Fruit fly (Drosophila melanogaster) whole organism, adult: ENCODE data around the gene Ac78C.

Experiments used
- CG12768 ChIP-seq: fragments of 200-800 bp; sonication (Bioruptor generic); optimal IDR thresholded peaks from 2 replicates; lab custom pipeline; 2017; ENCODE audit warnings: missing biosample characterization, missing genetic modification characterization, mild to moderate bottlenecking, moderate library complexity, missing genetic modification reagents
- CG33017 ChIP-seq: fragments of 200-800 bp; sonication (Bioruptor generic); optimal IDR thresholded peaks from 2 replicates; lab custom pipeline; 2018; ENCODE audit warnings: missing biosample characterization, mild to moderate bottlenecking, missing genetic modification characterization, moderate library complexity
- Mnt ChIP-seq: fragments of 200-800 bp; sonication (Bioruptor generic); optimal IDR thresholded peaks from 2 replicates; lab custom pipeline; 2016; ENCODE audit warnings: missing biosample characterization, mild to moderate bottlenecking, missing genetic modification characterization
- bab1 ChIP-seq: fragments of 200-800 bp; sonication (Bioruptor generic); optimal IDR thresholded peaks from 3 replicates; lab custom pipeline; 2019; ENCODE audit warnings: missing biosample characterization, mild to moderate bottlenecking, missing genetic modification characterization, moderate library complexity
- cnc ChIP-seq, 2 experiments: fragments of >200 bp; optimal IDR thresholded peaks; 2 replicates each; lab custom pipeline; 2017
- kay ChIP-seq: fragments of 200-800 bp; sonication (Bioruptor generic); peaks from one replicate; lab custom pipeline; 2016; ENCODE audit warnings: missing biosample characterization, missing genetic modification characterization, borderline replicate concordance
- tj ChIP-seq: fragments of 200-800 bp; sonication (Bioruptor generic); optimal IDR thresholded peaks from 3 replicates; lab custom pipeline; 2017; ENCODE audit warnings: missing biosample characterization, mild to moderate bottlenecking, missing genetic modification characterization, moderate library complexity
- toe ChIP-seq: fragments of 200-800 bp; sonication (Bioruptor generic); optimal IDR thresholded peaks from 2 replicates; lab custom pipeline; 2016; ENCODE audit warnings: missing biosample characterization, missing genetic modification characterization

dm6 chr3L:21192024-21192423, 20.3 kb upstream of the Ac78C start:
- TF ChIP-seq tj (GFP tag; lab: Kevin White, UChicago) = no peak
- TF ChIP-seq cnc (optimal IDR thresholded peaks at IDR 0.05; lab: Kevin White, UChicago) = no peak
- no peak for TF ChIP-seq bab1 (GFP tag; lab: Kevin White, UChicago)
- TF ChIP-seq CG33017 (tag; lab: Kevin White, UChicago) = no peak
- no peak for TF ChIP-seq kay (GFP tag; lab: Kevin White, UChicago)
- TF ChIP-seq Mnt = no peak
- TF ChIP-seq CG12768 (GFP tag; lab: Kevin White, UChicago) = no peak
- no peak for TF ChIP-seq toe (GFP tag; lab: Kevin White, UChicago)
